Worm (Caenorhabditis elegans): ENCODE results near the gene C37C3.1.

- no peak for TF ChIP-seq nfya-1 (tag; optimal IDR thresholded peaks at IDR 0.05; ENCODE audit: borderline replicate concordance, insufficient read depth)
- no peak for TF ChIP-seq ztf-26 (tag; optimal IDR thresholded peaks at IDR 0.05)
- TF ChIP-seq ccch-3 (GFP tag; optimal IDR thresholded peaks at IDR 0.05) = no peak
- no peak for TF ChIP-seq lin-35 (GFP tag; optimal IDR thresholded peaks at IDR 0.05)
- TF ChIP-seq snpc-4 (GFP tag; optimal IDR thresholded peaks at IDR 0.05) = no peak
- TF ChIP-seq snpc-4 (tag; optimal IDR thresholded peaks at IDR 0.05) = no peak
- no peak for TF ChIP-seq unc-130 (GFP tag; optimal IDR thresholded peaks at IDR 0.05)
Observed at ce11 chrV:7875456-7875855, 17.7 kb downstream of the C37C3.1 start, which contains the start of gene F40A3.4.
